Worm (Caenorhabditis elegans): ENCODE measurements around the gene srd-33.

DNA sequence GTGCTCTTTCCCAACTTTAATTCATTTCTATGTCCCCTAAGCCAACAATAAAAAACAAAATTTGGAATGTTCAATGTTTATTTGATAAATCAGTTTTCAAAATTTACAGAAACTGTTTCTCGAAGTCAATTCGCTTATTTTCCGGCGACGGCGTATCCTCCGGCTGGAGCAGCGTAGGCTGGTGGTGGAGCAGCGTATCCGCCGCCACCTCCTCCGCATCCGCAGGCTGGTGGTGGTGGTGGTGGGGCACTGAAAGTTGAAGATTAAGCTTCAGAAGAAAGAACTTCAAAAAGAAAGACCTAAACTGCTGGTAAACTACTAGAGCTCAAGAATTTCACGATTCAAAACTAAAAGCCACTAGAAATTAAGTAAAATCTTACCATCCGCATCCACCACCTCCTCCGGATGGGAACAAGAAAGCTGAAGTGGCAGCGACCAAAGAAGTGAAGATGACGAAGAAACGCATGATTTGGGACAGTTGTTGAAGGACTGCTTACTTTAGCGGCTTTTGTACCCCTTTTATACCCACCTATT lies 46.1 kb downstream of the srd-33 start, which contains the start of gene C02E7.7:
- TF ChIP-seq nfya-1 (tag; optimal IDR thresholded peaks at IDR 0.05), result no peak
- TF ChIP-seq fax-1 (tag; optimal IDR thresholded peaks at IDR 0.05), result no peak

Data from whole organism, late embryonic.